Worm (Caenorhabditis elegans): Measurements from ENCODE around the gene sdz-38.

sdz-38 gene

DNA sequence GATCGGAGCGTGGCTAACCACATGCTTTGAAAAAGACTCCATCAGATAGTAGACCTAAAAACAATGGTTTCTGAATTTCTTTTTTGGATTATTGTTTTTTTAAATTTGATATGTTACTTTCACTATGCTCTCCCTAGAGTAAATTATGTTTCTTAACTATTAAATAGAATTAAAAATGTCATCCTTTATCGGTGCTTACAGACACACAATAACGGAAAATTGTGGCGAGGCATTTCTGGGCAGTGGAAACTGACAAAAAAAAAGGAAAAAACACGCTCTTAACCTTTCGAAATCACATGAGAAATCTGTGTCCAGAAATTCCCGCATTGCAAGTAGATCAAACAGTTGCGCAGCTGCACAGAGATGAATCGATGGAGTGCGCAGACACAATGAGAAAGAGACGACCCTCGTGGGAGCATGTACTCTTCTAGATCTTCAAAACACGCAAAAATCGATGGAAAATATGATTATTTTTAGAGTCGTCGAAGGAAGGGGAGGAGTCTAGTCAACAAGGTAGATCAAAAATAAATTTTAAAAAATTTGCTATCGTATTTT lies 1.5 kb downstream of the sdz-38 start, which contains the start of gene ZK892.6:
TSS of gene ZK892.6 (minus strand) at position 51 of the 555 bp plus-strand sequence.
- no peak for TF ChIP-seq lin-13 (GFP tag; optimal IDR thresholded peaks at IDR 0.05)
- no peak for TF ChIP-seq alr-1 (tag; optimal IDR thresholded peaks at IDR 0.05)
- TF ChIP-seq F13H6.1 (tag; optimal IDR thresholded peaks at IDR 0.05): no peak
- TF ChIP-seq Y55F3AM.14 (GFP tag; optimal IDR thresholded peaks at IDR 0.05): no peak
- TF ChIP-seq nhr-25 (tag; optimal IDR thresholded peaks at IDR 0.05): no peak
- no peak for TF ChIP-seq nhr-6 (tag; optimal IDR thresholded peaks at IDR 0.05)
- no peak for TF ChIP-seq unc-55 (GFP tag; optimal IDR thresholded peaks at IDR 0.05)
- TF ChIP-seq lin-11 (tag; optimal IDR thresholded peaks at IDR 0.05): no peak
- no peak for TF ChIP-seq ztf-4 (tag; optimal IDR thresholded peaks at IDR 0.05)
- TF ChIP-seq egl-27 (tag; optimal IDR thresholded peaks at IDR 0.05): no peak
- TF ChIP-seq nhr-237 (tag; optimal IDR thresholded peaks at IDR 0.05): no peak
- no peak for TF ChIP-seq ZK546.5 (tag; optimal IDR thresholded peaks at IDR 0.05)
- no peak for TF ChIP-seq ceh-16 (tag; optimal IDR thresholded peaks at IDR 0.05)
- TF ChIP-seq nhr-129 (tag; optimal IDR thresholded peaks at IDR 0.05): no peak
- no peak for TF ChIP-seq nhr-23 (tag; optimal IDR thresholded peaks at IDR 0.05)
- TF ChIP-seq unc-39 (tag; optimal IDR thresholded peaks at IDR 0.05): no peak
- TF ChIP-seq peb-1 (tag; optimal IDR thresholded peaks at IDR 0.05): no peak
- no peak for TF ChIP-seq nhr-10 (tag; optimal IDR thresholded peaks at IDR 0.05)
- no peak for TF ChIP-seq sma-9 (GFP tag; optimal IDR thresholded peaks at IDR 0.05)
- TF ChIP-seq sma-9 (tag; optimal IDR thresholded peaks at IDR 0.05): no peak

ce11 chrII:9976405-9976804 lies 5.3 kb downstream of the sdz-38 start, which contains the start of gene R53.8:
Gene R53.8 (plus strand): TSS chrII:9976705.
- TF ChIP-seq Y55F3AM.14 (GFP tag; optimal IDR thresholded peaks at IDR 0.05): no peak
- TF ChIP-seq peb-1 (tag; optimal IDR thresholded peaks at IDR 0.05): no peak
- TF ChIP-seq blmp-1 (tag; optimal IDR thresholded peaks at IDR 0.05; ENCODE audit: insufficient read depth): no peak
- TF ChIP-seq C34F6.9 (tag; optimal IDR thresholded peaks at IDR 0.05): no peak
- no peak for TF ChIP-seq lin-39 (tag; optimal IDR thresholded peaks at IDR 0.05)
- TF ChIP-seq nhr-10 (tag; optimal IDR thresholded peaks at IDR 0.05): no peak
- no peak for TF ChIP-seq gmeb-1 (tag; optimal IDR thresholded peaks at IDR 0.05)
- no peak for TF ChIP-seq zag-1 (tag; optimal IDR thresholded peaks at IDR 0.05)

DNA sequence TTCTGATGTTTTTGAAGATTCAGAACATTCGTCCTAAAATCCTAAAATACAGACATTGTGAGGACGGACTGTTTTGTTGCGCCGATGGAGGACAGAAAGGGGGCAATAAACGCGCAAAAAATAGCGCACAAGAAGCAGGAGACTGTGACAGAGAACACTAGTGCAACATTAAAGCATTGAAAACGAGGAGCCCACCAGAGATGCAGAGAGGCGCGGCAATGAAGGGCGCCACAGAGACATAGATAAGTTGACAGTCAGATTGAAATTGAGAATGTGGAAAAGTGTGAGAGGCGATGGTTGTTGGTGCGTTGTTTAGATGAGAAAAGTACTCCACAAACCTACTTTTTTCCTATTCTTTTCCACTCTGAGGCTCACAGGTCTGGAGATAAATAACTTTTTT lies 6.7 kb downstream of the sdz-38 start, which contains the start of gene aakg-5:
TSS of gene aakg-5 (minus strand) at position 159 of the 400 bp plus-strand sequence.
- TF ChIP-seq crh-2 (tag; optimal IDR thresholded peaks at IDR 0.05) (peak; percentile 91), nhr-129 (tag; optimal IDR thresholded peaks at IDR 0.05) (peak; percentile 88), elt-1 (tag; optimal IDR thresholded peaks at IDR 0.05) (peak; percentile 22), blmp-1 (tag; optimal IDR thresholded peaks at IDR 0.05; ENCODE audit: insufficient read depth) (peak; percentile 65), sma-3 (GFP tag; optimal IDR thresholded peaks at IDR 0.05) (peak; percentile 85), mab-5 (tag; optimal IDR thresholded peaks at IDR 0.05) (peak; percentile 58), nhr-25 (tag; optimal IDR thresholded peaks at IDR 0.05) (peak; percentile 86), ceh-16 (tag; optimal IDR thresholded peaks at IDR 0.05) (peak; percentile 74), nhr-77 (tag; optimal IDR thresholded peaks at IDR 0.05) (peak; percentile 46), ceh-82 (tag; optimal IDR thresholded peaks at IDR 0.05) (no peak), lin-11 (tag; optimal IDR thresholded peaks at IDR 0.05) (peak; percentile 50), gmeb-1 (tag; optimal IDR thresholded peaks at IDR 0.05) (peak; percentile 81), F13H6.1 (tag; optimal IDR thresholded peaks at IDR 0.05) (peak; percentile 95), nhr-23 (tag; optimal IDR thresholded peaks at IDR 0.05) (no peak), nhr-12 (tag; optimal IDR thresholded peaks at IDR 0.05) (no peak), nhr-237 (tag; optimal IDR thresholded peaks at IDR 0.05) (no peak), dmd-4 (tag; optimal IDR thresholded peaks at IDR 0.05) (no peak), nhr-6 (tag; optimal IDR thresholded peaks at IDR 0.05) (peak; percentile 73), ztf-4 (tag; optimal IDR thresholded peaks at IDR 0.05) (peak; percentile 59), Y55F3AM.14 (GFP tag; optimal IDR thresholded peaks at IDR 0.05) (peak; percentile 3), C34F6.9 (tag; optimal IDR thresholded peaks at IDR 0.05) (peak; percentile 82), lin-13 (GFP tag; optimal IDR thresholded peaks at IDR 0.05) (peak; percentile 70), snpc-4 (tag; optimal IDR thresholded peaks at IDR 0.05) (peak; percentile 38), alr-1 (tag; optimal IDR thresholded peaks at IDR 0.05) (no peak), ZK546.5 (tag; optimal IDR thresholded peaks at IDR 0.05) (no peak), ama-1 (optimal IDR thresholded peaks at IDR 0.05) (no peak), R02D3.7 (tag; optimal IDR thresholded peaks at IDR 0.05) (no peak), skn-1 (tag; optimal IDR thresholded peaks at IDR 0.05) (no peak), sma-9 (GFP tag; optimal IDR thresholded peaks at IDR 0.05) (peak; percentile 98), sma-9 (tag; optimal IDR thresholded peaks at IDR 0.05) (no peak), zag-1 (tag; optimal IDR thresholded peaks at IDR 0.05) (peak; percentile 20), elt-3 (tag; optimal IDR thresholded peaks at IDR 0.05) (no peak), ztf-1 (GFP tag; conservative IDR thresholded peaks at IDR 0.05) (no peak), fos-1 (tag; optimal IDR thresholded peaks at IDR 0.05) (peak; percentile 82), mdl-1 (tag; optimal IDR thresholded peaks at IDR 0.05) (peak; percentile 31 to 74), unc-39 (tag; optimal IDR thresholded peaks at IDR 0.05) (no peak), sem-4 (tag; optimal IDR thresholded peaks at IDR 0.05) (peak; percentile 81), nhr-21 (tag; optimal IDR thresholded peaks at IDR 0.05) (peak; percentile 83), aly-2 (tag; optimal IDR thresholded peaks at IDR 0.05) (no peak), unc-62 (GFP tag; optimal IDR thresholded peaks at IDR 0.05) (peak; percentile 28), lsy-2 (tag; optimal IDR thresholded peaks at IDR 0.05) (peak in 1 of 2 experiments; percentile 85), lin-39 (tag; optimal IDR thresholded peaks at IDR 0.05) (no peak), unc-55 (GFP tag; optimal IDR thresholded peaks at IDR 0.05) (peak; percentile 73), egl-27 (tag; optimal IDR thresholded peaks at IDR 0.05) (peak; percentile 90), nhr-10 (tag; optimal IDR thresholded peaks at IDR 0.05) (no peak)

All from whole organism, L2 larva.